Fruit fly (Drosophila melanogaster) whole organism, embryonic: ENCODE data around the gene fkh.

Source experiments
- Bteb2 ChIP-seq: fragments of 200-800 bp; sonication (Bioruptor generic); optimal IDR thresholded peaks from 2 replicates; lab custom pipeline; 2016; ENCODE audit warnings: missing biosample characterization, missing genetic modification characterization
- C15 ChIP-seq: fragments of 200-800 bp; sonication (Bioruptor generic); IDR thresholded peaks from 3 replicates; pipeline ENCODE4 v1.3.6; 2022; ENCODE audit warnings: missing biosample characterization, missing genetic modification characterization
- CG10209 ChIP-seq: fragments of 200-800 bp; sonication (Bioruptor generic); optimal IDR thresholded peaks from 3 replicates; lab custom pipeline; 2017; ENCODE audit warnings: missing biosample characterization, mild to moderate bottlenecking, missing genetic modification characterization, missing genetic modification reagents
- CG10267 ChIP-seq: fragments of 200-800 bp; sonication (Bioruptor generic); optimal IDR thresholded peaks from 2 replicates; lab custom pipeline; 2018; ENCODE audit warnings: missing biosample characterization, mild to moderate bottlenecking, missing genetic modification characterization, moderate library complexity
- CG11085 ChIP-seq: fragments of 200-800 bp; sonication (Bioruptor generic); IDR thresholded peaks from 2 replicates; pipeline ENCODE4 v1.3.6; 2022; ENCODE audit warnings: missing biosample characterization, missing genetic modification characterization
- CG12299 ChIP-seq: fragments of 200-800 bp; sonication (Bioruptor generic); optimal IDR thresholded peaks from 2 replicates; lab custom pipeline; 2018; ENCODE audit warnings: missing biosample characterization, mild to moderate bottlenecking, missing genetic modification characterization
- CG1233 ChIP-seq: fragments of 200-800 bp; sonication (Bioruptor generic); optimal IDR thresholded peaks from 4 replicates; lab custom pipeline; 2018; ENCODE audit warnings: missing biosample characterization, mild to moderate bottlenecking, missing genetic modification characterization
- CG13775 ChIP-seq: fragments of 200-800 bp; sonication (Bioruptor generic); optimal IDR thresholded peaks from 3 replicates; lab custom pipeline; 2017; ENCODE audit warnings: missing biosample characterization, mild to moderate bottlenecking, missing genetic modification characterization
- CG15514 ChIP-seq: fragments of 200-800 bp; sonication (Bioruptor generic); optimal IDR thresholded peaks from 3 replicates; lab custom pipeline; 2017; ENCODE audit warnings: missing biosample characterization, missing genetic modification characterization, mild to moderate bottlenecking, moderate library complexity, missing genetic modification reagents
- CG16813 ChIP-seq: fragments of 200-800 bp; sonication (Bioruptor generic); IDR thresholded peaks from 3 replicates; pipeline ENCODE4 v1.3.6; 2022; ENCODE audit warnings: missing biosample characterization, missing genetic modification characterization; ENCODE audit not compliant: partially characterized antibody
- CG2889 ChIP-seq: fragments of 200-800 bp; sonication (Bioruptor generic); IDR thresholded peaks from 3 replicates; pipeline ENCODE4 v1.3.6; 2022; ENCODE audit warnings: missing biosample characterization, missing genetic modification characterization
- CG30431 ChIP-seq: fragments of 200-800 bp; sonication (Bioruptor generic); optimal IDR thresholded peaks from 2 replicates; lab custom pipeline; 2017; ENCODE audit warnings: missing biosample characterization, missing genetic modification characterization
- CG31365 ChIP-seq: fragments of 200-800 bp; sonication (Bioruptor generic); optimal IDR thresholded peaks from 2 replicates; lab custom pipeline; 2018; ENCODE audit warnings: missing biosample characterization, mild to moderate bottlenecking, missing genetic modification characterization
- CG32772 ChIP-seq: fragments of 200-800 bp; sonication (Bioruptor generic); IDR thresholded peaks from 2 replicates; pipeline ENCODE4 v1.3.6; 2022; ENCODE audit warnings: missing biosample characterization, missing genetic modification characterization
- CG33213 ChIP-seq: fragments of 200-800 bp; sonication (Bioruptor generic); optimal IDR thresholded peaks from 3 replicates; lab custom pipeline; 2016; ENCODE audit warnings: missing biosample characterization, missing genetic modification characterization
- CG6689 ChIP-seq: fragments of 200-800 bp; sonication (Bioruptor generic); IDR thresholded peaks from 2 replicates; pipeline ENCODE4 v1.3.6; 2022; ENCODE audit warnings: missing biosample characterization, missing genetic modification characterization
- CG6854 ChIP-seq: fragments of 200-800 bp; sonication (Bioruptor generic); optimal IDR thresholded peaks from 3 replicates; lab custom pipeline; 2017; ENCODE audit warnings: missing biosample characterization, mild to moderate bottlenecking, missing genetic modification characterization
- CG7271 ChIP-seq: fragments of 200-800 bp; sonication (Bioruptor generic); optimal IDR thresholded peaks from 2 replicates; lab custom pipeline; 2018; ENCODE audit warnings: missing biosample characterization, mild to moderate bottlenecking, missing genetic modification characterization, moderate library complexity
- CG7786 ChIP-seq: fragments of 200-800 bp; sonication (Bioruptor generic); optimal IDR thresholded peaks from 2 replicates; lab custom pipeline; 2016; ENCODE audit warnings: missing biosample characterization, missing genetic modification characterization
- CG7987 ChIP-seq: fragments of 200-800 bp; sonication (Bioruptor generic); optimal IDR thresholded peaks from 2 replicates; lab custom pipeline; 2018; ENCODE audit warnings: missing biosample characterization, mild to moderate bottlenecking, missing genetic modification characterization, moderate library complexity
- CG8089 ChIP-seq: fragments of 200-800 bp; sonication (Bioruptor generic); optimal IDR thresholded peaks from 3 replicates; lab custom pipeline; 2016; ENCODE audit warnings: missing biosample characterization, missing genetic modification characterization
- Dref ChIP-seq: fragments of 200-800 bp; sonication (Bioruptor generic); IDR thresholded peaks from 2 replicates; pipeline ENCODE4 v1.3.6; 2022; ENCODE audit warnings: missing biosample characterization, missing genetic modification characterization
- Elba2 ChIP-seq: fragments of 200-800 bp; sonication (Bioruptor generic); optimal IDR thresholded peaks from 3 replicates; lab custom pipeline; 2016; ENCODE audit warnings: missing biosample characterization, missing genetic modification characterization
- HLH4C ChIP-seq: fragments of 200-800 bp; sonication (Bioruptor generic); IDR thresholded peaks from 3 replicates; pipeline ENCODE4 v1.3.6; 2022; ENCODE audit warnings: missing biosample characterization, missing genetic modification characterization; ENCODE audit not compliant: partially characterized antibody
- Hey ChIP-seq: fragments of 200-800 bp; sonication (Bioruptor generic); optimal IDR thresholded peaks from 3 replicates; lab custom pipeline; 2018; ENCODE audit warnings: missing biosample characterization, mild to moderate bottlenecking, missing genetic modification characterization
- Kr ChIP-seq: fragments of 200-800 bp; sonication (Bioruptor generic); optimal IDR thresholded peaks from 2 replicates; lab custom pipeline; 2017; ENCODE audit warnings: missing biosample characterization, mild to moderate bottlenecking, missing genetic modification characterization
- Oaz ChIP-seq: fragments of 200-800 bp; sonication (Bioruptor generic); IDR thresholded peaks from 2 replicates; pipeline ENCODE4 v1.3.6; 2022; ENCODE audit warnings: missing biosample characterization, missing genetic modification characterization
- Optix ChIP-seq: fragments of 200-800 bp; sonication (Bioruptor generic); IDR thresholded peaks from 3 replicates; pipeline ENCODE4 v1.3.6; 2022; ENCODE audit warnings: missing biosample characterization, missing genetic modification characterization
- Ptx1 ChIP-seq: fragments of 200-800 bp; sonication (Bioruptor generic); IDR thresholded peaks from 2 replicates; pipeline ENCODE4 v1.3.6; 2022; ENCODE audit warnings: missing biosample characterization, missing genetic modification characterization
- Side ChIP-seq: fragments of 200-800 bp; sonication (Bioruptor generic); optimal IDR thresholded peaks from 2 replicates; lab custom pipeline; 2016; ENCODE audit warnings: missing biosample characterization, missing genetic modification characterization
- Sin3A ChIP-seq: fragments of >200 bp; optimal IDR thresholded peaks from 2 replicates; lab custom pipeline; 2018
- Tbp ChIP-seq: fragments of >200 bp; optimal IDR thresholded peaks from 2 replicates; lab custom pipeline; 2018; ENCODE audit warnings: missing biosample characterization, missing genetic modification characterization
- ac ChIP-seq: fragments of 200-800 bp; sonication (Bioruptor generic); optimal IDR thresholded peaks from 3 replicates; lab custom pipeline; 2017; ENCODE audit warnings: missing biosample characterization, mild to moderate bottlenecking, missing genetic modification characterization
- ap ChIP-seq: fragments of 200-800 bp; sonication (Bioruptor generic); IDR thresholded peaks from 2 replicates; pipeline ENCODE4 v1.3.6; 2022; ENCODE audit warnings: missing biosample characterization, missing genetic modification characterization
- ara ChIP-seq: fragments of 200-800 bp; sonication (Bioruptor generic); IDR thresholded peaks from 2 replicates; pipeline ENCODE4 v1.3.6; 2022; ENCODE audit warnings: missing biosample characterization, missing genetic modification characterization
- cad ChIP-seq: fragments of >200 bp; optimal IDR thresholded peaks from 2 replicates; lab custom pipeline; 2017; ENCODE audit warnings: missing biosample characterization, missing genetic modification characterization
- dan ChIP-seq: fragments of 200-800 bp; sonication (Bioruptor generic); IDR thresholded peaks from 2 replicates; pipeline ENCODE4 v1.3.6; 2022; ENCODE audit warnings: missing biosample characterization, missing genetic modification characterization
- ftz-f1 ChIP-seq: fragments of 200-800 bp; sonication (Bioruptor generic); optimal IDR thresholded peaks from 2 replicates; lab custom pipeline; 2016; ENCODE audit warnings: missing biosample characterization, missing genetic modification characterization
- fu2 ChIP-seq: fragments of 200-800 bp; sonication (Bioruptor generic); optimal IDR thresholded peaks from 2 replicates; lab custom pipeline; 2016; ENCODE audit warnings: missing biosample characterization, missing genetic modification characterization
- insv ChIP-seq, 2 experiments: fragments of 200-800 bp; sonication (Bioruptor generic); optimal IDR thresholded peaks; 3 replicates each; lab custom pipeline; 2016 to 2018; ENCODE audit warnings: missing biosample characterization in 2 of 2, missing genetic modification characterization in 2 of 2
- ken ChIP-seq: fragments of 200-800 bp; sonication (Bioruptor generic); IDR thresholded peaks from 3 replicates; pipeline ENCODE4 v1.3.6; 2022; ENCODE audit warnings: missing biosample characterization, missing genetic modification characterization
- lbe ChIP-seq: fragments of 200-800 bp; sonication (Bioruptor generic); optimal IDR thresholded peaks from 2 replicates; lab custom pipeline; 2016; ENCODE audit warnings: missing biosample characterization, mild to moderate bottlenecking, missing genetic modification characterization
- mam ChIP-seq: fragments of 200-800 bp; sonication (Bioruptor generic); optimal IDR thresholded peaks from 3 replicates; lab custom pipeline; 2016; ENCODE audit warnings: missing biosample characterization, missing genetic modification characterization
- mirr ChIP-seq: fragments of 200-800 bp; sonication (Bioruptor generic); optimal IDR thresholded peaks from 3 replicates; lab custom pipeline; 2018; ENCODE audit warnings: missing biosample characterization, mild to moderate bottlenecking, missing genetic modification characterization
- odd ChIP-seq: fragments of 200-800 bp; sonication (Bioruptor generic); optimal IDR thresholded peaks from 2 replicates; lab custom pipeline; 2017; ENCODE audit warnings: missing biosample characterization, mild to moderate bottlenecking, missing genetic modification characterization
- pnt ChIP-seq: fragments of 200-800 bp; sonication (Bioruptor generic); optimal IDR thresholded peaks from 3 replicates; lab custom pipeline; 2016; ENCODE audit warnings: missing biosample characterization, missing genetic modification characterization
- psq ChIP-seq: fragments of 200-800 bp; sonication (Bioruptor generic); optimal IDR thresholded peaks from 2 replicates; lab custom pipeline; 2017; ENCODE audit warnings: missing biosample characterization, missing genetic modification characterization
- ranshi ChIP-seq: fragments of 200-800 bp; sonication (Bioruptor generic); IDR thresholded peaks from 2 replicates; pipeline ENCODE4 v1.3.6; 2022; ENCODE audit warnings: missing biosample characterization, missing genetic modification characterization
- sens ChIP-seq: fragments of 200-800 bp; sonication (Bioruptor generic); peaks from one replicate; lab custom pipeline; 2016; ENCODE audit warnings: missing biosample characterization, missing genetic modification characterization
- slou ChIP-seq: fragments of 200-800 bp; sonication (Bioruptor generic); optimal IDR thresholded peaks from 3 replicates; lab custom pipeline; 2016; ENCODE audit warnings: missing biosample characterization, missing genetic modification characterization
- tin ChIP-seq: fragments of 200-800 bp; sonication (Bioruptor generic); optimal IDR thresholded peaks from 3 replicates; lab custom pipeline; 2016; ENCODE audit warnings: missing biosample characterization, missing genetic modification characterization
- ttk ChIP-seq: fragments of 200-800 bp; sonication (Bioruptor generic); IDR thresholded peaks from 2 replicates; pipeline ENCODE4 v2.1.2; 2022; ENCODE audit warnings: missing biosample characterization, missing genetic modification characterization

Gene fkh

dm6 chr3R:28547129-28547753 lies 37.8 kb downstream of the fkh start (continued):
- TF ChIP-seq fu2 (GFP tag; lab: Kevin White, UChicago) (no peak), ranshi (GFP tag; lab: Robert Waterston, UW) (no peak), ttk (GFP tag; lab: Robert Waterston, UW) (0 out of 2 replicates have a peak, but pooled peaks have one; percentile 21), slou (GFP tag; lab: Kevin White, UChicago) (no peak), CG12299 (tag; lab: Kevin White, UChicago) (no peak), Hey (no peak), CG6689 (no peak), Optix (GFP tag; lab: Robert Waterston, UW) (no peak), CG15514 (GFP tag; lab: Kevin White, UChicago) (no peak), Kr (GFP tag; lab: Kevin White, UChicago) (no peak), odd (GFP tag; lab: Kevin White, UChicago) (no peak), ftz-f1 (no peak), CG2889 (GFP tag; lab: Robert Waterston, UW) (no peak), lbe (no peak), C15 (no peak), CG7271 (tag; lab: Kevin White, UChicago) (no peak), psq (GFP tag; lab: Kevin White, UChicago) (no peak), CG1233 (no peak), sens (GFP tag; lab: Kevin White, UChicago) (peak; percentile 62), ac (GFP tag; lab: Kevin White, UChicago) (no peak), tin (GFP tag; lab: Kevin White, UChicago) (no peak), mam (no peak), CG11085 (GFP tag; lab: Robert Waterston, UW) (no peak), CG10267 (tag; lab: Kevin White, UChicago) (no peak), Oaz (GFP tag; lab: Robert Waterston, UW) (no peak), ara (GFP tag; lab: Robert Waterston, UW) (no peak), Ptx1 (no peak), CG31365 (tag; lab: Kevin White, UChicago) (no peak), CG7987 (GFP tag; lab: Kevin White, UChicago) (no peak), CG33213 (GFP tag; lab: Kevin White, UChicago) (no peak), CG32772 (GFP tag; lab: Robert Waterston, UW) (no peak), CG13775 (GFP tag; lab: Kevin White, UChicago) (no peak), CG30431 (no peak), ap (GFP tag; lab: Robert Waterston, UW) (no peak), Side (no peak), insv (GFP tag; optimal IDR thresholded peaks at IDR 0.05; lab: Kevin White, UChicago) (no peak), CG16813 (0 out of 3 replicates have a peak, but pooled peaks have one; percentile 26), CG6854 (GFP tag; lab: Kevin White, UChicago) (no peak), Sin3A (no peak), Dref (GFP tag; lab: Robert Waterston, UW) (no peak), Tbp (GFP tag; lab: Kevin White, UChicago) (no peak), cad (no peak), ken (GFP tag; lab: Robert Waterston, UW) (no peak), CG8089 (GFP tag; lab: Kevin White, UChicago) (no peak), pnt (GFP tag; lab: Kevin White, UChicago) (no peak), mirr (peak; percentile 28), CG10209 (GFP tag; lab: Kevin White, UChicago) (no peak), dan (GFP tag; lab: Robert Waterston, UW) (no peak), CG7786 (no peak), Elba2 (GFP tag; lab: Kevin White, UChicago) (peak; percentile 76), HLH4C (GFP tag; lab: Robert Waterston, UW) (no peak), Bteb2 (GFP tag; lab: Kevin White, UChicago) (no peak)
